Fruit fly (Drosophila melanogaster) whole organism, embryonic: ENCODE results near the gene CG15011.

Source experiments
- CG10431 ChIP-seq: fragments of 200-800 bp; sonication (Bioruptor generic); optimal IDR thresholded peaks from 3 replicates; lab custom pipeline; 2018; ENCODE audit warnings: missing biosample characterization, mild to moderate bottlenecking, missing genetic modification characterization
- CG11723 ChIP-seq: fragments of 200-800 bp; sonication (Bioruptor generic); optimal IDR thresholded peaks from 2 replicates; lab custom pipeline; 2017; ENCODE audit warnings: missing biosample characterization, mild to moderate bottlenecking, missing genetic modification characterization
- CG12299 ChIP-seq: fragments of 200-800 bp; sonication (Bioruptor generic); optimal IDR thresholded peaks from 2 replicates; lab custom pipeline; 2018; ENCODE audit warnings: missing biosample characterization, mild to moderate bottlenecking, missing genetic modification characterization
- CG13424 ChIP-seq: fragments of 200-800 bp; sonication (Bioruptor generic); optimal IDR thresholded peaks from 2 replicates; lab custom pipeline; 2019; ENCODE audit warnings: missing biosample characterization, mild to moderate bottlenecking, missing genetic modification characterization, moderate library complexity
- CG15011 ChIP-seq: fragments of 200-800 bp; sonication (Bioruptor generic); optimal IDR thresholded peaks from 3 replicates; lab custom pipeline; 2018; ENCODE audit warnings: missing biosample characterization, mild to moderate bottlenecking, missing genetic modification characterization
- CG15073 ChIP-seq: fragments of 200-800 bp; sonication (Bioruptor generic); optimal IDR thresholded peaks from 2 replicates; lab custom pipeline; 2016; ENCODE audit warnings: missing biosample characterization, missing genetic modification characterization
- CG15479 ChIP-seq: fragments of 200-800 bp; sonication (Bioruptor generic); optimal IDR thresholded peaks from 3 replicates; lab custom pipeline; 2019; ENCODE audit warnings: missing biosample characterization, mild to moderate bottlenecking, missing genetic modification characterization, moderate library complexity
- CG15601 ChIP-seq: fragments of 200-800 bp; sonication (Bioruptor generic); optimal IDR thresholded peaks from 3 replicates; lab custom pipeline; 2019; ENCODE audit warnings: missing biosample characterization, mild to moderate bottlenecking, missing genetic modification characterization, moderate library complexity
- CG1647 ChIP-seq: fragments of 200-800 bp; sonication (Bioruptor generic); optimal IDR thresholded peaks from 3 replicates; lab custom pipeline; 2016; ENCODE audit warnings: missing biosample characterization, missing genetic modification characterization
- CG16815 ChIP-seq: fragments of 200-800 bp; sonication (Bioruptor generic); optimal IDR thresholded peaks from 3 replicates; lab custom pipeline; 2017; ENCODE audit warnings: missing biosample characterization, mild to moderate bottlenecking, missing genetic modification characterization
- CG2116 ChIP-seq: fragments of 200-800 bp; sonication (Bioruptor generic); optimal IDR thresholded peaks from 3 replicates; lab custom pipeline; 2018; ENCODE audit warnings: missing biosample characterization, mild to moderate bottlenecking, missing genetic modification characterization
- CG2202 ChIP-seq: fragments of 200-800 bp; sonication (Bioruptor generic); optimal IDR thresholded peaks from 2 replicates; lab custom pipeline; 2018; ENCODE audit warnings: missing biosample characterization, mild to moderate bottlenecking, missing genetic modification characterization
- CG2889 ChIP-seq: fragments of 200-800 bp; sonication (Bioruptor generic); IDR thresholded peaks from 3 replicates; pipeline ENCODE4 v1.3.6; 2022; ENCODE audit warnings: missing biosample characterization, missing genetic modification characterization
- CG3163 ChIP-seq: fragments of 200-800 bp; sonication (Bioruptor generic); optimal IDR thresholded peaks from 3 replicates; lab custom pipeline; 2016; ENCODE audit warnings: missing biosample characterization, missing genetic modification characterization
- CG32532 ChIP-seq: fragments of 200-800 bp; sonication (Bioruptor generic); IDR thresholded peaks from 2 replicates; pipeline ENCODE4 v1.3.6; 2022; ENCODE audit warnings: missing biosample characterization, missing genetic modification characterization
- CG34422 ChIP-seq: fragments of 200-800 bp; sonication (Bioruptor generic); IDR thresholded peaks from 3 replicates; pipeline ENCODE4 v1.3.6; 2022; ENCODE audit warnings: missing biosample characterization, missing genetic modification characterization
- CG6854 ChIP-seq: fragments of 200-800 bp; sonication (Bioruptor generic); optimal IDR thresholded peaks from 3 replicates; lab custom pipeline; 2017; ENCODE audit warnings: missing biosample characterization, mild to moderate bottlenecking, missing genetic modification characterization
- CG8388 ChIP-seq: fragments of 200-800 bp; sonication (Bioruptor generic); optimal IDR thresholded peaks from 2 replicates; lab custom pipeline; 2019; ENCODE audit warnings: missing biosample characterization, mild to moderate bottlenecking, missing genetic modification characterization, moderate library complexity
- CG8924 ChIP-seq: fragments of 200-800 bp; optimal IDR thresholded peaks from 3 replicates; lab custom pipeline; 2019; ENCODE audit warnings: missing biosample characterization, mild to moderate bottlenecking, missing genetic modification characterization, moderate library complexity
- CG9215 ChIP-seq: fragments of 200-800 bp; sonication (Bioruptor generic); IDR thresholded peaks from 2 replicates; pipeline ENCODE4 v1.3.6; 2022; ENCODE audit warnings: missing biosample characterization, missing genetic modification characterization
- E2f1 ChIP-seq: fragments of 200-800 bp; sonication (Bioruptor generic); IDR thresholded peaks from 2 replicates; pipeline ENCODE4 v1.3.6; 2022; ENCODE audit warnings: missing biosample characterization, missing genetic modification characterization
- Gug ChIP-seq: fragments of 200-800 bp; sonication (Bioruptor generic); IDR thresholded peaks from 4 replicates; pipeline ENCODE4 v1.3.6; 2022; ENCODE audit warnings: missing biosample characterization, missing genetic modification characterization
- HmgD ChIP-seq: fragments of 200-800 bp; sonication (Bioruptor generic); optimal IDR thresholded peaks from 3 replicates; lab custom pipeline; 2016; ENCODE audit warnings: missing biosample characterization, missing genetic modification characterization
- NFAT ChIP-seq: fragments of 200-800 bp; sonication (Bioruptor generic); IDR thresholded peaks from 2 replicates; pipeline ENCODE4 v1.3.6; 2022; ENCODE audit warnings: missing biosample characterization, missing genetic modification characterization
- PHDP ChIP-seq: fragments of 200-800 bp; sonication (Bioruptor generic); optimal IDR thresholded peaks from 3 replicates; lab custom pipeline; 2018; ENCODE audit warnings: missing biosample characterization, mild to moderate bottlenecking, missing genetic modification characterization, moderate library complexity
- Stat92E ChIP-seq, 3 experiments: fragments of >200 bp in 2 of 3; fragments of 200-800 bp in 1 of 3; sonication (Bioruptor generic) in 1 of 3; optimal IDR thresholded peaks; 2 replicates each; lab custom pipeline; 2017 to 2019; ENCODE audit warnings: missing biosample characterization in 3 of 3, missing genetic modification characterization in 3 of 3, mild to moderate bottlenecking in 1 of 3, moderate library complexity in 1 of 3
- Taf1 ChIP-seq: fragments of 200-800 bp; sonication (Bioruptor generic); IDR thresholded peaks from 2 replicates; pipeline ENCODE4 v1.3.6; 2022; ENCODE audit warnings: missing biosample characterization, missing genetic modification characterization
- Vsx1 ChIP-seq: fragments of 200-800 bp; sonication (Bioruptor generic); optimal IDR thresholded peaks from 2 replicates; lab custom pipeline; 2017; ENCODE audit warnings: missing biosample characterization, mild to moderate bottlenecking, missing genetic modification characterization, missing genetic modification reagents
- Xrp1 ChIP-seq: fragments of 200-800 bp; sonication (Bioruptor generic); IDR thresholded peaks from 2 replicates; pipeline ENCODE4 v1.3.6; 2022; ENCODE audit warnings: missing biosample characterization, missing genetic modification characterization
- YL-1 ChIP-seq: fragments of 200-800 bp; sonication (Bioruptor generic); optimal IDR thresholded peaks from 3 replicates; lab custom pipeline; 2017; ENCODE audit warnings: missing biosample characterization, mild to moderate bottlenecking, missing genetic modification characterization
- amos ChIP-seq: fragments of 200-800 bp; sonication (Bioruptor generic); IDR thresholded peaks from 2 replicates; pipeline ENCODE4 v1.3.6; 2022; ENCODE audit warnings: missing biosample characterization, missing genetic modification characterization; ENCODE audit not compliant: partially characterized antibody
- ase ChIP-seq: fragments of 200-800 bp; sonication (Bioruptor generic); IDR thresholded peaks from 3 replicates; pipeline ENCODE4 v1.3.6; 2022; ENCODE audit warnings: missing biosample characterization, missing genetic modification characterization
- bowl ChIP-seq: fragments of 200-800 bp; sonication (Bioruptor generic); IDR thresholded peaks from 2 replicates; pipeline ENCODE4 v1.3.6; 2022; ENCODE audit warnings: missing biosample characterization, missing genetic modification characterization
- br ChIP-seq: fragments of >200 bp; optimal IDR thresholded peaks from 2 replicates; lab custom pipeline; 2017
- ci ChIP-seq: fragments of 200-800 bp; sonication (Bioruptor generic); IDR thresholded peaks from 3 replicates; pipeline ENCODE4 v1.3.6; 2022; ENCODE audit warnings: missing biosample characterization, missing genetic modification characterization
- cwo ChIP-seq: fragments of 200-800 bp; sonication (Bioruptor generic); optimal IDR thresholded peaks from 3 replicates; lab custom pipeline; 2017; ENCODE audit warnings: missing biosample characterization, missing genetic modification characterization, mild to moderate bottlenecking, moderate library complexity, missing genetic modification reagents
- dmrt99B ChIP-seq: fragments of 200-800 bp; sonication (Bioruptor generic); optimal IDR thresholded peaks from 2 replicates; lab custom pipeline; 2018; ENCODE audit warnings: missing biosample characterization, mild to moderate bottlenecking, missing genetic modification characterization, moderate library complexity
- fru ChIP-seq: fragments of >200 bp; optimal IDR thresholded peaks from 2 replicates; lab custom pipeline; 2017
- hth ChIP-seq: fragments of >200 bp; optimal IDR thresholded peaks from 2 replicates; lab custom pipeline; 2017; ENCODE audit warnings: inconsistent platforms
- lilli ChIP-seq: fragments of 200-800 bp; sonication (Bioruptor generic); optimal IDR thresholded peaks from 3 replicates; lab custom pipeline; 2016; ENCODE audit warnings: missing biosample characterization, missing genetic modification characterization
- mirr ChIP-seq: fragments of 200-800 bp; sonication (Bioruptor generic); optimal IDR thresholded peaks from 3 replicates; lab custom pipeline; 2018; ENCODE audit warnings: missing biosample characterization, mild to moderate bottlenecking, missing genetic modification characterization
- nerfin-2 ChIP-seq: fragments of 200-800 bp; sonication (Bioruptor generic); IDR thresholded peaks from 2 replicates; pipeline ENCODE4 v1.3.6; 2022; ENCODE audit warnings: missing biosample characterization, missing genetic modification characterization; ENCODE audit not compliant: partially characterized antibody
- odd ChIP-seq: fragments of 200-800 bp; sonication (Bioruptor generic); optimal IDR thresholded peaks from 2 replicates; lab custom pipeline; 2017; ENCODE audit warnings: missing biosample characterization, mild to moderate bottlenecking, missing genetic modification characterization
- peb ChIP-seq: fragments of 200-800 bp; sonication (Bioruptor generic); IDR thresholded peaks from 2 replicates; pipeline ENCODE4 v1.3.6; 2022; ENCODE audit warnings: missing biosample characterization, missing genetic modification characterization
- row ChIP-seq: fragments of 200-800 bp; sonication (Bioruptor generic); IDR thresholded peaks from 3 replicates; pipeline ENCODE4 v1.3.6; 2022; ENCODE audit warnings: missing biosample characterization, missing genetic modification characterization
- sens ChIP-seq: fragments of 200-800 bp; sonication (Bioruptor generic); peaks from one replicate; lab custom pipeline; 2016; ENCODE audit warnings: missing biosample characterization, missing genetic modification characterization
- sima ChIP-seq: fragments of 200-800 bp; sonication (Bioruptor generic); optimal IDR thresholded peaks from 2 replicates; lab custom pipeline; 2016; ENCODE audit warnings: missing biosample characterization, missing genetic modification characterization
- slbo ChIP-seq: fragments of 200-800 bp; sonication (Bioruptor generic); IDR thresholded peaks from 2 replicates; pipeline ENCODE4 v1.3.6; 2022; ENCODE audit warnings: missing biosample characterization, missing genetic modification characterization
- slou ChIP-seq: fragments of 200-800 bp; sonication (Bioruptor generic); optimal IDR thresholded peaks from 3 replicates; lab custom pipeline; 2016; ENCODE audit warnings: missing biosample characterization, missing genetic modification characterization
- tap ChIP-seq: fragments of 200-800 bp; optimal IDR thresholded peaks from 3 replicates; lab custom pipeline; 2019; ENCODE audit warnings: missing biosample characterization, mild to moderate bottlenecking, missing genetic modification characterization, moderate library complexity
- tin ChIP-seq: fragments of 200-800 bp; sonication (Bioruptor generic); optimal IDR thresholded peaks from 3 replicates; lab custom pipeline; 2016; ENCODE audit warnings: missing biosample characterization, missing genetic modification characterization

The CG15011 gene

DNA sequence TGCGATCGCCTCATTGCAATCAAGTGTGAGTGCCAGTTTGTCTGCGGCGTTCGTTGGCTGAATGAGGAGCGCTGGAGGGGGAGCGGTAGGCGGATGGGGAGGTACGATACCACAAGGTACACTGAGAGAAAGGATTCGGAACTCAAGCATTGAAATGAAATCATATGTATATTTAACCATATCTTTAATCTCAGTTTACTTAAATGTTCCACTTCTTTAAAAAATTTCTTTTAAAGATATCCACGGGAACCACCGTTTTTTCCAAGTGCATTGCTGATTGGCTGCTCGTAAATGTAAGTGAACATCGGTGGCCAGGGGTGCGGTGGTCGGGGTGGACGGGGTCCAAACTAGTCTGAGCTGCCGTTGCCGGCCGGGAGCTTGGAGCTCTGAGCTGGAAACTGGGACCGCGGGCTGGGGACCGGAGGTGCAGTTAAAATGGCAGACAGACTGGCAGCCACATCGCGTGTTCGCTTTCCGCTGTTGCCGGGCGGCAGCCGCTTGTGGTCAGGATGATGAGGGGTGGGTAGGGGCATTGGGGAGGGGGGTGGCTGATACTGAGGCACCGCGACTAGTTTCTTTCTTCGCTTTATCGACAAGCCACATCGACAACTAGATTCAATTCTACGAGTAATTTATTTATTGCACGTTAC is 30.6 kb downstream of the CG15011 start (continued):
- TF ChIP-seq row (peak; percentile 97), Vsx1 (GFP tag; lab: Kevin White, UChicago) (peak; percentile 99), CG2116 (GFP tag; lab: Kevin White, UChicago) (peak; percentile 67), NFAT (GFP tag; lab: Robert Waterston, UW) (peak; percentile 81), CG15073 (peak; percentile 86), CG2202 (tag; lab: Kevin White, UChicago) (peak; percentile 96), Gug (peak; percentile 93), CG9215 (GFP tag; lab: Robert Waterston, UW) (peak; percentile 83), CG3163 (GFP tag; lab: Kevin White, UChicago) (peak; percentile 83), CG34422 (GFP tag; lab: Robert Waterston, UW) (peak; percentile 97), Taf1 (GFP tag; lab: Robert Waterston, UW) (peak; percentile 81), dmrt99B (tag; lab: Kevin White, UChicago) (peak; percentile 98), sens (GFP tag; lab: Kevin White, UChicago) (peak; percentile 100), sima (GFP tag; lab: Kevin White, UChicago) (peak; percentile 91), nerfin-2 (GFP tag; lab: Robert Waterston, UW) (no peak), ci (peak; percentile 99), Stat92E (GFP tag; optimal IDR thresholded peaks at IDR 0.05; lab: Kevin White, UChicago) (peak in 1 of 3 experiments; percentile 93), cwo (GFP tag; lab: Kevin White, UChicago) (peak; percentile 85), tin (GFP tag; lab: Kevin White, UChicago) (peak; percentile 97), CG11723 (peak; percentile 96), ase (GFP tag; lab: Robert Waterston, UW) (peak; percentile 97), slbo (GFP tag; lab: Robert Waterston, UW) (peak; percentile 92), CG13424 (peak; percentile 98), peb (GFP tag; lab: Robert Waterston, UW) (peak; percentile 96), YL-1 (GFP tag; lab: Kevin White, UChicago) (peak; percentile 83), mirr (GFP tag; lab: Kevin White, UChicago) (peak; percentile 43), br (lab: Kevin White, UChicago) (no peak), E2f1 (GFP tag; lab: Robert Waterston, UW) (peak; percentile 96), CG8924 (tag; lab: Kevin White, UChicago) (peak; percentile 97), CG8388 (GFP tag; lab: Kevin White, UChicago) (peak; percentile 97), CG32532 (peak; percentile 85), CG16815 (GFP tag; lab: Kevin White, UChicago) (peak; percentile 90), CG15601 (tag; lab: Kevin White, UChicago) (peak; percentile 97), CG10431 (peak; percentile 92), Xrp1 (GFP tag; lab: Robert Waterston, UW) (peak; percentile 98), fru (lab: Kevin White, UChicago) (no peak), CG6854 (GFP tag; lab: Kevin White, UChicago) (peak; percentile 69), odd (GFP tag; lab: Kevin White, UChicago) (peak; percentile 95), hth (lab: Kevin White, UChicago) (no peak), PHDP (tag; lab: Kevin White, UChicago) (peak; percentile 95), CG1647 (GFP tag; lab: Kevin White, UChicago) (peak; percentile 88), CG15479 (GFP tag; lab: Kevin White, UChicago) (no peak), HmgD (GFP tag; lab: Kevin White, UChicago) (peak; percentile 77), slou (peak; percentile 49), CG12299 (tag; lab: Kevin White, UChicago) (peak; percentile 92), amos (GFP tag; lab: Robert Waterston, UW) (no peak), CG2889 (GFP tag; lab: Robert Waterston, UW) (peak; percentile 91), CG15011 (peak; percentile 84), bowl (GFP tag; lab: Robert Waterston, UW) (peak; percentile 93), lilli (GFP tag; lab: Kevin White, UChicago) (peak; percentile 88), tap (tag; lab: Kevin White, UChicago) (peak; percentile 94)
